Fruit fly (Drosophila melanogaster): ENCODE data around the gene Tsp68C.

The Tsp68C gene

dm6 chr3L:13843356-13843755, at the start of gene Tsp68C:
Gene Tsp68C (plus strand): TSS chr3L:13843656.
- TF ChIP-seq CG8478 (optimal IDR thresholded peaks at IDR 0.05) (no peak), pan (optimal IDR thresholded peaks at IDR 0.05) (no peak), Dll (optimal IDR thresholded peaks at IDR 0.05) (no peak), usp (GFP tag; optimal IDR thresholded peaks at IDR 0.05) (no peak), EcR (GFP tag; optimal IDR thresholded peaks at IDR 0.05) (no peak), psq (optimal IDR thresholded peaks at IDR 0.05) (no peak)

- TF ChIP-seq CG8478 (optimal IDR thresholded peaks at IDR 0.05) (no peak), Dll (optimal IDR thresholded peaks at IDR 0.05) (no peak), psq (optimal IDR thresholded peaks at IDR 0.05) (no peak), EcR (GFP tag; optimal IDR thresholded peaks at IDR 0.05) (no peak), usp (GFP tag; optimal IDR thresholded peaks at IDR 0.05) (no peak), pan (optimal IDR thresholded peaks at IDR 0.05) (no peak)
Measured at dm6 chr3L:13803258-13803657, 40.2 kb upstream of the Tsp68C start, which contains the start of gene bru3. Gene bru3 (minus strand): TSS chr3L:13803400.

- TF ChIP-seq Dll (optimal IDR thresholded peaks at IDR 0.05) (no peak), usp (GFP tag; optimal IDR thresholded peaks at IDR 0.05) (no peak)
Measured at dm6 chr3L:13837456-13837855, 6.0 kb upstream of the Tsp68C start, which contains the start of gene CG43184. Gene CG43184 (plus strand): TSS chr3L:13837756.

dm6 chr3L:13840731-13841130, 2.7 kb upstream of the Tsp68C start:
- TF ChIP-seq CG8478 (optimal IDR thresholded peaks at IDR 0.05), result no peak

- TF ChIP-seq CG8478 (optimal IDR thresholded peaks at IDR 0.05) (no peak), usp (GFP tag; optimal IDR thresholded peaks at IDR 0.05) (no peak), Dll (optimal IDR thresholded peaks at IDR 0.05) (no peak), pan (optimal IDR thresholded peaks at IDR 0.05) (no peak), psq (optimal IDR thresholded peaks at IDR 0.05) (no peak), EcR (GFP tag; optimal IDR thresholded peaks at IDR 0.05) (no peak)
Measured at dm6 chr3L:13842140-13842539, 1.3 kb upstream of the Tsp68C start, which contains the start of gene CG8757. Gene CG8757 (minus strand): TSS chr3L:13842240.

dm6 chr3L:13842917-13843316, 539 bp upstream of the Tsp68C start, which contains the start of gene CG8750:
Gene CG8750 (minus strand): TSS chr3L:13843017.
- TF ChIP-seq pan (optimal IDR thresholded peaks at IDR 0.05) (no peak), psq (optimal IDR thresholded peaks at IDR 0.05) (no peak), EcR (GFP tag; optimal IDR thresholded peaks at IDR 0.05) (no peak), Dll (optimal IDR thresholded peaks at IDR 0.05) (no peak), CG8478 (optimal IDR thresholded peaks at IDR 0.05) (no peak), usp (GFP tag; optimal IDR thresholded peaks at IDR 0.05) (no peak)

- TF ChIP-seq CG8478 (optimal IDR thresholded peaks at IDR 0.05) (no peak), EcR (GFP tag; optimal IDR thresholded peaks at IDR 0.05) (peak; percentile 88 to 94), pan (optimal IDR thresholded peaks at IDR 0.05) (no peak)
Measured at dm6 chr3L:13845292-13845691, 1.8 kb downstream of the Tsp68C start.

- no peak for TF ChIP-seq Dll (optimal IDR thresholded peaks at IDR 0.05)
- TF ChIP-seq EcR (GFP tag; optimal IDR thresholded peaks at IDR 0.05), result no peak
- no peak for TF ChIP-seq psq (optimal IDR thresholded peaks at IDR 0.05)
- TF ChIP-seq usp (GFP tag; optimal IDR thresholded peaks at IDR 0.05), result no peak
- no peak for TF ChIP-seq CG8478 (optimal IDR thresholded peaks at IDR 0.05)
- TF ChIP-seq pan (optimal IDR thresholded peaks at IDR 0.05), result no peak
Measured at dm6 chr3L:13845754-13846153, 2.3 kb downstream of the Tsp68C start, which contains the start of gene Hml. Gene Hml (plus strand): TSS chr3L:13846054.

dm6 chr3L:13859688-13860373, 16.4 kb downstream of the Tsp68C start:
- TF ChIP-seq Dll (optimal IDR thresholded peaks at IDR 0.05) (no peak), EcR (GFP tag; optimal IDR thresholded peaks at IDR 0.05) (no peak), psq (optimal IDR thresholded peaks at IDR 0.05) (no peak), usp (GFP tag; optimal IDR thresholded peaks at IDR 0.05) (no peak), CG8478 (optimal IDR thresholded peaks at IDR 0.05) (no peak), pan (optimal IDR thresholded peaks at IDR 0.05) (no peak)

dm6 chr3L:13862403-13862802, 18.9 kb downstream of the Tsp68C start:
- TF ChIP-seq usp (GFP tag; optimal IDR thresholded peaks at IDR 0.05), result no peak
- TF ChIP-seq EcR (GFP tag; optimal IDR thresholded peaks at IDR 0.05), result no peak
- no peak for TF ChIP-seq CG8478 (optimal IDR thresholded peaks at IDR 0.05)

- no peak for TF ChIP-seq EcR (GFP tag; optimal IDR thresholded peaks at IDR 0.05)
- no peak for TF ChIP-seq pan (optimal IDR thresholded peaks at IDR 0.05)
- no peak for TF ChIP-seq usp (GFP tag; optimal IDR thresholded peaks at IDR 0.05)
- TF ChIP-seq Dll (optimal IDR thresholded peaks at IDR 0.05), result no peak
- no peak for TF ChIP-seq psq (optimal IDR thresholded peaks at IDR 0.05)
- TF ChIP-seq CG8478 (optimal IDR thresholded peaks at IDR 0.05), result no peak
Measured at dm6 chr3L:13863365-13863775, 19.9 kb downstream of the Tsp68C start.

- no peak for TF ChIP-seq usp (GFP tag; optimal IDR thresholded peaks at IDR 0.05)
- TF ChIP-seq pan (optimal IDR thresholded peaks at IDR 0.05), result no peak
- TF ChIP-seq CG8478 (optimal IDR thresholded peaks at IDR 0.05), result no peak
- no peak for TF ChIP-seq EcR (GFP tag; optimal IDR thresholded peaks at IDR 0.05)
- no peak for TF ChIP-seq psq (optimal IDR thresholded peaks at IDR 0.05)
- no peak for TF ChIP-seq Dll (optimal IDR thresholded peaks at IDR 0.05)
Measured at dm6 chr3L:13864568-13864967, 21.1 kb downstream of the Tsp68C start.

- TF ChIP-seq usp (GFP tag; optimal IDR thresholded peaks at IDR 0.05) (no peak), EcR (GFP tag; optimal IDR thresholded peaks at IDR 0.05) (no peak), pan (optimal IDR thresholded peaks at IDR 0.05) (no peak), psq (optimal IDR thresholded peaks at IDR 0.05) (no peak), CG8478 (optimal IDR thresholded peaks at IDR 0.05) (no peak), Dll (optimal IDR thresholded peaks at IDR 0.05) (no peak)
Measured at dm6 chr3L:13865484-13865883, 22.0 kb downstream of the Tsp68C start.

Measured in whole organism.